Fruit fly (Drosophila melanogaster) whole organism, embryonic: ENCODE measurements around the gene CG12723.

Source experiments
- CG11093 ChIP-seq: fragments of 200-800 bp; sonication (Bioruptor generic); IDR thresholded peaks from 3 replicates; pipeline ENCODE4 v1.3.6; 2022; ENCODE audit warnings: missing biosample characterization, missing genetic modification characterization
- CG11695 ChIP-seq: fragments of 200-800 bp; sonication (Bioruptor generic); IDR thresholded peaks from 3 replicates; pipeline ENCODE4 v1.3.6; 2022; ENCODE audit warnings: missing biosample characterization, missing genetic modification characterization
- CG11696 ChIP-seq: fragments of 200-800 bp; sonication (Bioruptor generic); IDR thresholded peaks from 2 replicates; pipeline ENCODE4 v1.3.6; 2022; ENCODE audit warnings: missing biosample characterization, missing genetic modification characterization
- CG1233 ChIP-seq: fragments of 200-800 bp; sonication (Bioruptor generic); optimal IDR thresholded peaks from 4 replicates; lab custom pipeline; 2018; ENCODE audit warnings: missing biosample characterization, mild to moderate bottlenecking, missing genetic modification characterization
- CG17328 ChIP-seq: fragments of 200-800 bp; sonication (Bioruptor generic); IDR thresholded peaks from 2 replicates; pipeline ENCODE4 v1.3.6; 2022; ENCODE audit warnings: missing biosample characterization, missing genetic modification characterization
- CG17385 ChIP-seq: fragments of 200-800 bp; sonication (Bioruptor generic); optimal IDR thresholded peaks from 3 replicates; lab custom pipeline; 2018; ENCODE audit warnings: missing biosample characterization, mild to moderate bottlenecking, missing genetic modification characterization
- CG17568 ChIP-seq: fragments of 200-800 bp; sonication (Bioruptor generic); optimal IDR thresholded peaks from 2 replicates; lab custom pipeline; 2018; ENCODE audit warnings: missing biosample characterization, mild to moderate bottlenecking, missing genetic modification characterization, moderate library complexity
- CG17912 ChIP-seq: fragments of 200-800 bp; sonication (Bioruptor generic); optimal IDR thresholded peaks from 2 replicates; lab custom pipeline; 2018; ENCODE audit warnings: missing biosample characterization, mild to moderate bottlenecking, missing genetic modification characterization
- CG3065 ChIP-seq: fragments of 200-800 bp; sonication (Bioruptor generic); optimal IDR thresholded peaks from 2 replicates; lab custom pipeline; 2016; ENCODE audit warnings: missing biosample characterization, missing genetic modification characterization
- CG3281 ChIP-seq: fragments of 200-800 bp; sonication (Bioruptor generic); optimal IDR thresholded peaks from 3 replicates; lab custom pipeline; 2017; ENCODE audit warnings: missing biosample characterization, mild to moderate bottlenecking, missing genetic modification characterization
- CG3847 ChIP-seq: fragments of 200-800 bp; sonication (Bioruptor generic); IDR thresholded peaks from 2 replicates; pipeline ENCODE4 v1.3.6; 2022; ENCODE audit warnings: missing biosample characterization, missing genetic modification characterization
- CG4854 ChIP-seq: fragments of 200-800 bp; sonication (Bioruptor generic); optimal IDR thresholded peaks from 2 replicates; lab custom pipeline; 2016; ENCODE audit warnings: missing biosample characterization, missing genetic modification characterization, inconsistent platforms
- CG6791 ChIP-seq: fragments of 200-800 bp; sonication (Bioruptor generic); IDR thresholded peaks from 3 replicates; pipeline ENCODE4 v1.3.6; 2022; ENCODE audit warnings: missing biosample characterization, missing genetic modification characterization; ENCODE audit not compliant: partially characterized antibody
- CG6813 ChIP-seq: fragments of 200-800 bp; sonication (Bioruptor generic); optimal IDR thresholded peaks from 2 replicates; lab custom pipeline; 2017; ENCODE audit warnings: missing biosample characterization, missing genetic modification characterization, mild to moderate bottlenecking, moderate library complexity, missing genetic modification reagents
- CG7271 ChIP-seq: fragments of 200-800 bp; sonication (Bioruptor generic); optimal IDR thresholded peaks from 2 replicates; lab custom pipeline; 2018; ENCODE audit warnings: missing biosample characterization, mild to moderate bottlenecking, missing genetic modification characterization, moderate library complexity
- CG8388 ChIP-seq: fragments of 200-800 bp; sonication (Bioruptor generic); optimal IDR thresholded peaks from 2 replicates; lab custom pipeline; 2019; ENCODE audit warnings: missing biosample characterization, mild to moderate bottlenecking, missing genetic modification characterization, moderate library complexity
- CG8765 ChIP-seq: fragments of 200-800 bp; sonication (Bioruptor generic); IDR thresholded peaks from 2 replicates; pipeline ENCODE4 v1.3.6; 2022; ENCODE audit warnings: missing biosample characterization, missing genetic modification characterization
- CHES-1-like ChIP-seq: fragments of 200-800 bp; sonication (Bioruptor generic); optimal IDR thresholded peaks from 2 replicates; lab custom pipeline; 2016; ENCODE audit warnings: missing biosample characterization, missing genetic modification characterization
- Chrac-16 ChIP-seq: fragments of 200-800 bp; sonication (Bioruptor generic); optimal IDR thresholded peaks from 3 replicates; lab custom pipeline; 2016; ENCODE audit warnings: missing biosample characterization, missing genetic modification characterization
- CoRest ChIP-seq: fragments of 200-800 bp; sonication (Bioruptor generic); optimal IDR thresholded peaks from 3 replicates; lab custom pipeline; 2018; ENCODE audit warnings: missing biosample characterization, mild to moderate bottlenecking, missing genetic modification characterization, moderate library complexity
- D19A ChIP-seq: fragments of 200-800 bp; optimal IDR thresholded peaks from 3 replicates; lab custom pipeline; 2019; ENCODE audit warnings: missing biosample characterization, mild to moderate bottlenecking, missing genetic modification characterization, moderate library complexity
- Ets65A ChIP-seq: fragments of 200-800 bp; sonication (Bioruptor generic); peaks from one replicate; lab custom pipeline; 2016; ENCODE audit warnings: missing biosample characterization, missing genetic modification characterization
- H15 ChIP-seq: fragments of 200-800 bp; sonication (Bioruptor generic); IDR thresholded peaks from 3 replicates; pipeline ENCODE4 v1.3.6; 2022; ENCODE audit warnings: missing biosample characterization, missing genetic modification characterization
- HLHmδ ChIP-seq: fragments of 200-800 bp; sonication (Bioruptor generic); optimal IDR thresholded peaks from 2 replicates; lab custom pipeline; 2018; ENCODE audit warnings: missing biosample characterization, mild to moderate bottlenecking, missing genetic modification characterization, moderate library complexity
- Oli ChIP-seq: fragments of 200-800 bp; sonication (Bioruptor generic); optimal IDR thresholded peaks from 2 replicates; lab custom pipeline; 2018; ENCODE audit warnings: missing biosample characterization, mild to moderate bottlenecking, missing genetic modification characterization, moderate library complexity
- Poxn ChIP-seq: fragments of 200-800 bp; sonication (Bioruptor generic); IDR thresholded peaks from 2 replicates; pipeline ENCODE4 v1.3.6; 2022; ENCODE audit warnings: missing biosample characterization, missing genetic modification characterization
- TFAM ChIP-seq: fragments of 200-800 bp; sonication (Bioruptor generic); optimal IDR thresholded peaks from 2 replicates; lab custom pipeline; 2017; ENCODE audit warnings: missing biosample characterization, missing genetic modification characterization, inconsistent platforms
- Taf1 ChIP-seq: fragments of 200-800 bp; sonication (Bioruptor generic); IDR thresholded peaks from 2 replicates; pipeline ENCODE4 v1.3.6; 2022; ENCODE audit warnings: missing biosample characterization, missing genetic modification characterization
- Vsx1 ChIP-seq: fragments of 200-800 bp; sonication (Bioruptor generic); optimal IDR thresholded peaks from 2 replicates; lab custom pipeline; 2017; ENCODE audit warnings: missing biosample characterization, mild to moderate bottlenecking, missing genetic modification characterization, missing genetic modification reagents
- abd-A ChIP-seq: fragments of 200-800 bp; sonication (Bioruptor generic); optimal IDR thresholded peaks from 3 replicates; lab custom pipeline; 2019; ENCODE audit warnings: missing biosample characterization, mild to moderate bottlenecking, missing genetic modification characterization, moderate library complexity
- az2 ChIP-seq: fragments of 200-800 bp; sonication (Bioruptor generic); optimal IDR thresholded peaks from 3 replicates; lab custom pipeline; 2016; ENCODE audit warnings: missing biosample characterization, missing genetic modification characterization
- chn ChIP-seq: fragments of 200-800 bp; sonication (Bioruptor generic); optimal IDR thresholded peaks from 2 replicates; lab custom pipeline; 2016; ENCODE audit warnings: missing biosample characterization, missing genetic modification characterization
- croc ChIP-seq: fragments of 200-800 bp; sonication (Bioruptor generic); conservative IDR thresholded peaks from 3 replicates; pipeline ENCODE4 v1.3.6; 2022; ENCODE audit warnings: missing biosample characterization, missing genetic modification characterization
- dati ChIP-seq: fragments of 200-800 bp; sonication (Bioruptor generic); IDR thresholded peaks from 2 replicates; pipeline ENCODE4 v1.3.6; 2022; ENCODE audit warnings: missing biosample characterization, missing genetic modification characterization
- disco-r ChIP-seq: fragments of 200-800 bp; sonication (Bioruptor generic); optimal IDR thresholded peaks from 2 replicates; lab custom pipeline; 2016; ENCODE audit warnings: missing biosample characterization, missing genetic modification characterization
- dmrt11E ChIP-seq: fragments of 200-800 bp; sonication (Bioruptor generic); optimal IDR thresholded peaks from 3 replicates; lab custom pipeline; 2018; ENCODE audit warnings: missing biosample characterization, mild to moderate bottlenecking, missing genetic modification characterization, moderate library complexity
- eyg ChIP-seq: fragments of 200-800 bp; sonication (Bioruptor generic); optimal IDR thresholded peaks from 3 replicates; lab custom pipeline; 2016; ENCODE audit warnings: missing biosample characterization, missing genetic modification characterization
- fd3F ChIP-seq: fragments of 200-800 bp; sonication (Bioruptor generic); optimal IDR thresholded peaks from 2 replicates; lab custom pipeline; 2018; ENCODE audit warnings: missing biosample characterization, mild to moderate bottlenecking, missing genetic modification characterization, moderate library complexity
- gcm ChIP-seq: fragments of 200-800 bp; sonication (Bioruptor generic); optimal IDR thresholded peaks from 2 replicates; lab custom pipeline; 2019; ENCODE audit warnings: missing biosample characterization, mild to moderate bottlenecking, missing genetic modification characterization, moderate library complexity
- hbn ChIP-seq: fragments of 200-800 bp; sonication (Bioruptor generic); IDR thresholded peaks from 2 replicates; pipeline ENCODE4 v1.3.6; 2022; ENCODE audit warnings: missing biosample characterization, missing genetic modification characterization; ENCODE audit not compliant: partially characterized antibody
- nmo ChIP-seq: fragments of 200-800 bp; sonication (Bioruptor generic); optimal IDR thresholded peaks from 2 replicates; lab custom pipeline; 2018; ENCODE audit warnings: missing biosample characterization, mild to moderate bottlenecking, missing genetic modification characterization, moderate library complexity
- onecut ChIP-seq: fragments of 200-800 bp; sonication (Bioruptor generic); IDR thresholded peaks from 2 replicates; pipeline ENCODE4 v1.3.6; 2022; ENCODE audit warnings: missing biosample characterization, missing genetic modification characterization
- rib ChIP-seq: fragments of 200-800 bp; sonication (Bioruptor generic); IDR thresholded peaks from 2 replicates; pipeline ENCODE4 v1.3.6; 2022; ENCODE audit warnings: missing biosample characterization, missing genetic modification characterization
- stwl ChIP-seq: fragments of 200-800 bp; sonication (Bioruptor generic); optimal IDR thresholded peaks from 3 replicates; lab custom pipeline; 2018; ENCODE audit warnings: missing biosample characterization, mild to moderate bottlenecking, missing genetic modification characterization, moderate library complexity
- tap ChIP-seq: fragments of 200-800 bp; optimal IDR thresholded peaks from 3 replicates; lab custom pipeline; 2019; ENCODE audit warnings: missing biosample characterization, mild to moderate bottlenecking, missing genetic modification characterization, moderate library complexity
- ttk ChIP-seq: fragments of 200-800 bp; sonication (Bioruptor generic); IDR thresholded peaks from 2 replicates; pipeline ENCODE4 v2.1.2; 2022; ENCODE audit warnings: missing biosample characterization, missing genetic modification characterization
- unpg ChIP-seq: fragments of 200-800 bp; sonication (Bioruptor generic); optimal IDR thresholded peaks from 3 replicates; lab custom pipeline; 2018; ENCODE audit warnings: missing biosample characterization, mild to moderate bottlenecking, missing genetic modification characterization, moderate library complexity
- zfh2 ChIP-seq: fragments of 200-800 bp; sonication (Bioruptor generic); optimal IDR thresholded peaks from 2 replicates; lab custom pipeline; 2016; ENCODE audit warnings: missing biosample characterization, missing genetic modification characterization

Gene CG12723

DNA sequence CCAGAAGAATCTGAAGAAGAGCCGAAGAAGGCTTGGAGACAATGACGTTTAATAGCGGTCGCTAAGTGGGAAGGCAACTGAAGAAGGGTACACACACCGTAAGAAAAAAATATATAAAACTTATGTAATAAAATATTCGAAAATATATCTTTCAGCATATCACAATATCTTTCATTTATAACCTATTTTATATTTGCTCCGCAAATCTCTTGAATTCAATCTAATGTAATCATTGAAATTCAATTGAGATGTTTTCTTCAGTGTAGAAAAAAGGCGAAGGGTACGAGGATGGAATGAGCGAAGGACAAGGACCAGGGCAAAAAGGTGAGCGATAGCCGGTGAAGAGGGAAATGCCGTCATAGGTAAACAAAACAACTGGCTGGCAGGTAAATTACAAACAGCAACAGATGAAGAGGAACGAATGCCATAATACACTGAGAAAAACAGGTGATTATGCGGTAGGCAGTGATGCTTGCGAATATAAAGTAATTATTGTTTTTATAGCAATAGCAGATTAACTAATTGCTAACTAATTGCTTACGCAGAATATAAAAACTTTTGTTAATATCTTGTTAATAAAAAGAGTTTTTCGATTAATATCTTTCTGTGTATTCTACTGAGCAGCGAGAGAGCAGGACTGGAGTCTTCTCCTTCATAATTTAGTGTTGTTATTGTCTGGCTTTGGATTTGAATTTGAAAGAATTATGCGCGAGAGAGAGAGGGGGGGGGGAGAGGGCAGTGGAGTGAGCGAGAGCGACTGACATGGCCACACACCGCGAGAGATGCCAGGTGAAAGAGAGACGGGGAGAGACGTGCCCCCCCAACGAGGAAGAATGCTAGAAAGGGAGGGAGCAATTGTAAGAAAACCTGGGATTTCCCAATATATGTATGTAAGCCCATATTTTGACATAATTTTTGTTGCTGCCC is 42.4 kb upstream of the CG12723 start (continued):
- TF ChIP-seq unpg (GFP tag; lab: Kevin White, UChicago) (peak; percentile 81), stwl (tag; lab: Kevin White, UChicago) (peak; percentile 74), CG17328 (peak; percentile 90), TFAM (GFP tag; lab: Kevin White, UChicago) (peak; percentile 45), dati (no peak), croc (GFP tag; lab: Robert Waterston, UW) (peak; percentile 89), Oli (tag; lab: Kevin White, UChicago) (peak; percentile 85), HLHmδ (GFP tag; lab: Kevin White, UChicago) (no peak), Ets65A (peak; percentile 98), CG7271 (tag; lab: Kevin White, UChicago) (peak; percentile 89), nmo (GFP tag; lab: Kevin White, UChicago) (peak; percentile 93), fd3F (GFP tag; lab: Kevin White, UChicago) (peak; percentile 48), CG8765 (GFP tag; lab: Robert Waterston, UW) (peak; percentile 92), CG8388 (peak; percentile 80), CG3847 (GFP tag; lab: Robert Waterston, UW) (peak; percentile 70), CG11696 (GFP tag; lab: Robert Waterston, UW) (peak; percentile 55; the same call in 1 of the 2 replicates), gcm (peak; percentile 74), disco-r (GFP tag; lab: Kevin White, UChicago) (peak; percentile 55), CG1233 (GFP tag; lab: Kevin White, UChicago) (peak; percentile 87), H15 (GFP tag; lab: Robert Waterston, UW) (peak; percentile 67; the same call in 2 of the 3 replicates), CoRest (tag; lab: Kevin White, UChicago) (peak; percentile 85), CG11695 (peak; percentile 77), CG3281 (GFP tag; lab: Kevin White, UChicago) (peak; percentile 64), chn (GFP tag; lab: Kevin White, UChicago) (peak; percentile 82), CG17568 (peak; percentile 48), dmrt11E (tag; lab: Kevin White, UChicago) (peak; percentile 96), CG4854 (GFP tag; lab: Kevin White, UChicago) (peak; percentile 71), CG6791 (GFP tag; lab: Robert Waterston, UW) (no peak), rib (GFP tag; lab: Robert Waterston, UW) (0 out of 2 replicates have a peak, but pooled peaks have one; percentile 23), CG3065 (GFP tag; lab: Kevin White, UChicago) (no peak), Chrac-16 (GFP tag; lab: Kevin White, UChicago) (peak; percentile 84), CG17385 (GFP tag; lab: Kevin White, UChicago) (peak; percentile 69), CG11093 (GFP tag; lab: Robert Waterston, UW) (peak; percentile 75), CG17912 (no peak), CG6813 (GFP tag; lab: Kevin White, UChicago) (peak; percentile 60), zfh2 (GFP tag; lab: Kevin White, UChicago) (peak; percentile 18), D19A (tag; lab: Kevin White, UChicago) (peak; percentile 88), Vsx1 (peak; percentile 35), eyg (GFP tag; lab: Kevin White, UChicago) (peak; percentile 44), abd-A (peak; percentile 17), az2 (peak; percentile 83), onecut (peak; percentile 85), CHES-1-like (GFP tag; lab: Kevin White, UChicago) (peak; percentile 77), Poxn (GFP tag; lab: Robert Waterston, UW) (no peak), hbn (GFP tag; lab: Robert Waterston, UW) (no peak), ttk (peak; percentile 72), tap (tag; lab: Kevin White, UChicago) (peak; percentile 79), Taf1 (GFP tag; lab: Robert Waterston, UW) (0 out of 2 replicates have a peak, but pooled peaks have one; percentile 29)
